Worm (Caenorhabditis elegans) whole organism, late embryonic: ENCODE measurements around the gene pole-4.

Experiments
- C08G9.2 ChIP-seq: sonication (generic microtip); optimal IDR thresholded peaks from 2 replicates; lab custom pipeline; 2016; ENCODE audit warnings: mild to moderate bottlenecking, missing genetic modification characterization, moderate library complexity, missing compliant biosample characterization
- C38D4.7 ChIP-seq: fragments of 200-800 bp; sonication (Bioruptor generic); optimal IDR thresholded peaks from 2 replicates; lab custom pipeline; 2018; ENCODE audit warnings: mild to moderate bottlenecking, missing genetic modification characterization, moderate library complexity, missing compliant biosample characterization
- F13H6.1 ChIP-seq: sonication (generic microtip); optimal IDR thresholded peaks from 2 replicates; lab custom pipeline; 2016; ENCODE audit warnings: missing genetic modification characterization, missing compliant biosample characterization
- T23F11.4 ChIP-seq: fragments of 200-800 bp; sonication (Bioruptor generic); optimal IDR thresholded peaks from 2 replicates; lab custom pipeline; 2018; ENCODE audit warnings: mild to moderate bottlenecking, missing genetic modification characterization, missing compliant biosample characterization
- ahr-1 ChIP-seq: sonication (generic microtip); optimal IDR thresholded peaks from 2 replicates; lab custom pipeline; 2016; ENCODE audit warnings: missing genetic modification characterization, missing compliant biosample characterization
- ama-1 ChIP-seq: fragments of 150-350 bp; optimal IDR thresholded peaks from 2 replicates; lab custom pipeline; 2014
- ceh-18 ChIP-seq: sonication (generic microtip); optimal IDR thresholded peaks from 2 replicates; lab custom pipeline; 2016; ENCODE audit warnings: missing genetic modification characterization, missing compliant biosample characterization
- ceh-19 ChIP-seq: fragments of 200-800 bp; sonication (Bioruptor generic); optimal IDR thresholded peaks from 2 replicates; lab custom pipeline; 2018; ENCODE audit warnings: mild to moderate bottlenecking, missing genetic modification characterization, missing compliant biosample characterization
- ceh-22 ChIP-seq: sonication (generic microtip); optimal IDR thresholded peaks from 2 replicates; lab custom pipeline; 2017; ENCODE audit warnings: missing biosample characterization, missing genetic modification characterization
- ceh-24 ChIP-seq: sonication (generic microtip); optimal IDR thresholded peaks from 2 replicates; lab custom pipeline; 2016; ENCODE audit warnings: mild to moderate bottlenecking, missing genetic modification characterization, missing compliant biosample characterization
- ceh-31 ChIP-seq: sonication (generic microtip); optimal IDR thresholded peaks from 2 replicates; lab custom pipeline; 2016; ENCODE audit warnings: missing genetic modification characterization, missing compliant biosample characterization
- ceh-48 ChIP-seq: sonication (generic microtip); optimal IDR thresholded peaks from 2 replicates; lab custom pipeline; 2016; ENCODE audit warnings: missing genetic modification characterization, inconsistent platforms, missing compliant biosample characterization
- elt-2 ChIP-seq: sonication (generic microtip); optimal IDR thresholded peaks from 2 replicates; lab custom pipeline; 2016; ENCODE audit warnings: missing genetic modification reagents, missing genetic modification characterization, missing compliant biosample characterization
- ets-4 ChIP-seq: sonication (generic microtip); optimal IDR thresholded peaks from 2 replicates; lab custom pipeline; 2016; ENCODE audit warnings: missing genetic modification characterization, missing compliant biosample characterization
- eyg-1 ChIP-seq: sonication (generic microtip); optimal IDR thresholded peaks from 2 replicates; lab custom pipeline; 2016; ENCODE audit warnings: missing genotype, missing genetic modification characterization, missing compliant biosample characterization
- fax-1 ChIP-seq: sonication (generic microtip); optimal IDR thresholded peaks from 2 replicates; lab custom pipeline; 2016; ENCODE audit warnings: missing genotype, missing genetic modification characterization, missing compliant biosample characterization
- gmeb-2 ChIP-seq: sonication (generic microtip); optimal IDR thresholded peaks from 2 replicates; lab custom pipeline; 2016; ENCODE audit warnings: missing genetic modification characterization, inconsistent platforms, missing compliant biosample characterization
- hlh-30 ChIP-seq: sonication (generic microtip); optimal IDR thresholded peaks from 2 replicates; lab custom pipeline; 2017; ENCODE audit warnings: antibody characterized with exemption, missing genetic modification characterization, missing compliant biosample characterization; ENCODE audit not compliant: insufficient read depth
- hlh-8 ChIP-seq: sonication (generic microtip); optimal IDR thresholded peaks from 2 replicates; lab custom pipeline; 2016; ENCODE audit warnings: missing genotype, missing genetic modification characterization, missing compliant biosample characterization
- lin-11 ChIP-seq: fragments of 200-800 bp; sonication (Bioruptor generic); optimal IDR thresholded peaks from 2 replicates; lab custom pipeline; 2018; ENCODE audit warnings: mild to moderate bottlenecking, missing genetic modification characterization, missing compliant biosample characterization
- nfya-1 ChIP-seq: sonication (generic microtip); optimal IDR thresholded peaks from 2 replicates; lab custom pipeline; 2017; ENCODE audit warnings: missing genetic modification characterization, mild to moderate bottlenecking, missing compliant biosample characterization, antibody characterized with exemption, moderate library complexity
- npax-4 ChIP-seq: sonication (generic microtip); optimal IDR thresholded peaks from 2 replicates; lab custom pipeline; 2016; ENCODE audit warnings: missing genetic modification characterization, missing compliant biosample characterization
- pat-9 ChIP-seq: fragments of 200-800 bp; sonication (Bioruptor generic); optimal IDR thresholded peaks from 2 replicates; lab custom pipeline; 2018; ENCODE audit warnings: mild to moderate bottlenecking, missing genetic modification characterization, moderate library complexity, missing compliant biosample characterization
- pax-1 ChIP-seq: fragments of 150-350 bp; optimal IDR thresholded peaks from 2 replicates; lab custom pipeline; 2014; ENCODE audit warnings: missing biosample characterization, missing genetic modification characterization
- pros-1 ChIP-seq: fragments of 150-350 bp; optimal IDR thresholded peaks from 2 replicates; lab custom pipeline; 2014; ENCODE audit warnings: missing biosample characterization, missing genetic modification reagents, missing genetic modification characterization
- ref-2 ChIP-seq: sonication (generic microtip); optimal IDR thresholded peaks from 2 replicates; lab custom pipeline; 2016; ENCODE audit warnings: missing genetic modification characterization, missing compliant biosample characterization
- rnt-1 ChIP-seq: sonication (generic microtip); optimal IDR thresholded peaks from 2 replicates; lab custom pipeline; 2016; ENCODE audit warnings: missing genetic modification characterization, missing compliant biosample characterization
- sox-4 ChIP-seq: sonication (generic microtip); optimal IDR thresholded peaks from 2 replicates; lab custom pipeline; 2017; ENCODE audit warnings: mild to moderate bottlenecking, missing genetic modification characterization, inconsistent platforms, missing compliant biosample characterization
- tbx-2 ChIP-seq: sonication (generic microtip); optimal IDR thresholded peaks from 2 replicates; lab custom pipeline; 2016; ENCODE audit warnings: missing genetic modification characterization, missing compliant biosample characterization
- unc-3 ChIP-seq, 2 experiments: fragments of 200-800 bp in 1 of 2; sonication (Bioruptor generic) in 1 of 2; sonication (generic microtip) in 1 of 2; conservative IDR thresholded peaks in 1 of 2; optimal IDR thresholded peaks in 1 of 2; 2 replicates each; pipeline versions ENCODE4 v1.3.6 to Lab custom; 2016 to 2022; ENCODE audit warnings: missing compliant biosample characterization in 2 of 2, missing genetic modification characterization in 2 of 2, missing genetic modification reagents in 1 of 2
- unc-42 ChIP-seq: sonication (generic microtip); optimal IDR thresholded peaks from 2 replicates; lab custom pipeline; 2016; ENCODE audit warnings: missing genotype, missing genetic modification characterization, missing compliant biosample characterization
- unc-55 ChIP-seq: sonication (generic microtip); optimal IDR thresholded peaks from 2 replicates; lab custom pipeline; 2017; ENCODE audit warnings: missing biosample characterization, missing genetic modification reagents, missing genetic modification characterization
- unc-86 ChIP-seq: sonication (generic microtip); optimal IDR thresholded peaks from 2 replicates; lab custom pipeline; 2016; ENCODE audit warnings: missing genetic modification characterization, missing compliant biosample characterization

The pole-4 gene

ce11 chrII:14969320-14969950 lies at the start of gene pole-4, which contains the start of the genes nsun-5 and metl-2:
Gene pole-4 (minus strand): TSS chrII:14969354.
Gene nsun-5 (plus strand): TSS chrII:14969617.
Gene metl-2 (plus strand): TSS chrII:14969900.
- TF ChIP-seq nfya-1 (tag; lab: Kevin White, UChicago) (peak; percentile 6), ceh-48 (no peak), rnt-1 (tag; lab: Kevin White, UChicago) (no peak), ceh-31 (peak; percentile 32), ref-2 (tag; lab: Kevin White, UChicago) (no peak), tbx-2 (peak; percentile 13), unc-3 (GFP tag; conservative IDR thresholded peaks at IDR 0.05; lab: Robert Waterston, UW) (no peak), unc-3 (tag; optimal IDR thresholded peaks at IDR 0.05; lab: Kevin White, UChicago) (no peak), unc-86 (tag; lab: Kevin White, UChicago) (no peak), ceh-24 (tag; lab: Kevin White, UChicago) (no peak), C38D4.7 (GFP tag; lab: Kevin White, UChicago) (no peak), C08G9.2 (tag; lab: Kevin White, UChicago) (no peak), sox-4 (no peak), hlh-30 (tag; lab: Kevin White, UChicago) (no peak), unc-42 (peak; percentile 77)

- TF ChIP-seq fax-1 (tag; lab: Kevin White, UChicago) (no peak), C38D4.7 (GFP tag; lab: Kevin White, UChicago) (no peak), unc-3 (GFP tag; conservative IDR thresholded peaks at IDR 0.05; lab: Robert Waterston, UW) (no peak), unc-3 (tag; optimal IDR thresholded peaks at IDR 0.05; lab: Kevin White, UChicago) (no peak), lin-11 (tag; lab: Kevin White, UChicago) (no peak), npax-4 (tag; lab: Kevin White, UChicago) (no peak), gmeb-2 (no peak), hlh-8 (no peak), F13H6.1 (tag; lab: Kevin White, UChicago) (no peak), ceh-19 (GFP tag; lab: Kevin White, UChicago) (no peak), ceh-31 (no peak), unc-55 (GFP tag; lab: Kevin White, UChicago) (no peak), T23F11.4 (GFP tag; lab: Kevin White, UChicago) (no peak), elt-2 (tag; lab: Kevin White, UChicago) (no peak)
Observed at ce11 chrII:15018923-15019322, 49.8 kb upstream of the pole-4 start, which contains the start of gene Y53F4B.12. Gene Y53F4B.12 (plus strand): TSS chrII:15019223.

- TF ChIP-seq C08G9.2 (tag; lab: Kevin White, UChicago): no peak
- TF ChIP-seq unc-42: peak; percentile 55
Observed at ce11 chrII:15015669-15016068, 46.5 kb upstream of the pole-4 start.

- TF ChIP-seq unc-42: peak; percentile 45
- no peak for TF ChIP-seq ahr-1 (tag; lab: Kevin White, UChicago)
Observed at ce11 chrII:15014380-15014779, 45.2 kb upstream of the pole-4 start, which contains the start of gene Y53F4B.51. Gene Y53F4B.51 (minus strand): TSS chrII:15014442.

- TF ChIP-seq ama-1 (lab: Kevin White, UChicago) (no peak), pat-9 (peak; percentile 23), tbx-2 (peak; percentile 39), ceh-22 (tag; lab: Kevin White, UChicago) (no peak), rnt-1 (tag; lab: Kevin White, UChicago) (peak; percentile 41), pax-1 (no peak), eyg-1 (tag; lab: Kevin White, UChicago) (no peak), ceh-48 (peak; percentile 1), ref-2 (tag; lab: Kevin White, UChicago) (peak; percentile 20), pros-1 (tag; lab: Kevin White, UChicago) (peak; percentile 6), sox-4 (peak; percentile 7), nfya-1 (tag; lab: Kevin White, UChicago) (peak; percentile 71), ceh-31 (peak; percentile 55), unc-42 (peak; percentile 62), gmeb-2 (no peak), unc-55 (GFP tag; lab: Kevin White, UChicago) (peak; percentile 15), ceh-18 (tag; lab: Kevin White, UChicago) (peak; percentile 29), ets-4 (tag; lab: Kevin White, UChicago) (peak; percentile 30), C08G9.2 (tag; lab: Kevin White, UChicago) (peak; percentile 37)
- TF ChIP-seq, all 69 proteins: peak for 14
Observed at ce11 chrII:15010366-15011235, 41.4 kb upstream of the pole-4 start, which contains the start of the genes Y53F4B.9 and Y53F4B.11. Gene Y53F4B.9 (minus strand): TSS chrII:15010416. Gene Y53F4B.11 (plus strand): TSS chrII:15010748.
